Worm (Caenorhabditis elegans) whole organism, late embryonic: Measurements from ENCODE around the gene AH10.2.

Experiments used
- K02D7.2 ChIP-seq: sonication (generic microtip); optimal IDR thresholded peaks from 2 replicates; lab custom pipeline; 2017; ENCODE audit warnings: mild to moderate bottlenecking, missing genetic modification characterization, missing compliant biosample characterization
- ama-1 ChIP-seq: fragments of 150-350 bp; optimal IDR thresholded peaks from 2 replicates; lab custom pipeline; 2014
- ceh-22 ChIP-seq: sonication (generic microtip); optimal IDR thresholded peaks from 2 replicates; lab custom pipeline; 2017; ENCODE audit warnings: missing biosample characterization, missing genetic modification characterization
- ceh-9 ChIP-seq: sonication (generic microtip); optimal IDR thresholded peaks from 2 replicates; lab custom pipeline; 2016; ENCODE audit warnings: mild to moderate bottlenecking, missing genetic modification characterization, inconsistent platforms, missing compliant biosample characterization
- dmd-4 ChIP-seq: sonication (generic microtip); optimal IDR thresholded peaks from 2 replicates; lab custom pipeline; 2016; ENCODE audit warnings: borderline replicate concordance, missing genetic modification characterization, missing compliant biosample characterization
- elt-2 ChIP-seq: sonication (generic microtip); optimal IDR thresholded peaks from 2 replicates; lab custom pipeline; 2016; ENCODE audit warnings: missing genetic modification reagents, missing genetic modification characterization, missing compliant biosample characterization
- eyg-1 ChIP-seq: sonication (generic microtip); optimal IDR thresholded peaks from 2 replicates; lab custom pipeline; 2016; ENCODE audit warnings: missing genotype, missing genetic modification characterization, missing compliant biosample characterization
- nfya-1 ChIP-seq: sonication (generic microtip); optimal IDR thresholded peaks from 2 replicates; lab custom pipeline; 2017; ENCODE audit warnings: missing genetic modification characterization, mild to moderate bottlenecking, missing compliant biosample characterization, antibody characterized with exemption, moderate library complexity
- pqm-1 ChIP-seq: sonication (generic microtip); optimal IDR thresholded peaks from 2 replicates; lab custom pipeline; 2016; ENCODE audit warnings: missing genetic modification characterization, missing compliant biosample characterization
- ttx-3 ChIP-seq: sonication (generic microtip); optimal IDR thresholded peaks from 2 replicates; lab custom pipeline; 2016; ENCODE audit warnings: missing genetic modification reagents, missing genetic modification characterization, missing compliant biosample characterization
- unc-3 ChIP-seq, 2 experiments: fragments of 200-800 bp in 1 of 2; sonication (Bioruptor generic) in 1 of 2; sonication (generic microtip) in 1 of 2; conservative IDR thresholded peaks in 1 of 2; optimal IDR thresholded peaks in 1 of 2; 2 replicates each; pipeline versions ENCODE4 v1.3.6 to Lab custom; 2016 to 2022; ENCODE audit warnings: missing compliant biosample characterization in 2 of 2, missing genetic modification characterization in 2 of 2, missing genetic modification reagents in 1 of 2
- unc-42 ChIP-seq: sonication (generic microtip); optimal IDR thresholded peaks from 2 replicates; lab custom pipeline; 2016; ENCODE audit warnings: missing genotype, missing genetic modification characterization, missing compliant biosample characterization
- zip-5 ChIP-seq: sonication (generic microtip); optimal IDR thresholded peaks from 2 replicates; lab custom pipeline; 2016; ENCODE audit warnings: missing genetic modification characterization, missing compliant biosample characterization

DNA sequence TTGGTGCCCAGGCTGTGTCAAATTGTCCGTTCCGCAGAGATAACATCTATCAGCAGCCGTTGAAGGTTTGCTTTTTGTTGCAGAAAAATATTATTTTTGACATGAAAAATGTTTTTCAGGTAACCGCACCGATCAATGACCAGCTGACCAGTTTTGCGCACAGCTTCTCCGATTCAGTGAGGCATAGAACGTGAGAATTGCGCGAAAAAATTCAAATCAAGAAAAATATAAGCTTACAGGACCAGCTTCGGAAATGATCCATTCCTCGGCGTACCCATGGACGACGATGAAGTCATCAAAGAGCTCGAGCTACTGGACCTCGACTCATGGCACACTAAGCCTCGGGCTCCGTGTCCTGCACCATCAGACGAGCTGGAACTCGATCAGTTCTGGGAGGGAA is 37.9 kb downstream of the AH10.2 start:
- TF ChIP-seq dmd-4 (no peak), pqm-1 (tag; lab: Kevin White, UChicago) (no peak), ceh-9 (no peak), ama-1 (lab: Kevin White, UChicago) (no peak), ceh-22 (tag; lab: Kevin White, UChicago) (no peak), unc-42 (tag; lab: Kevin White, UChicago) (no peak), ttx-3 (tag; lab: Kevin White, UChicago) (no peak), zip-5 (tag; lab: Kevin White, UChicago) (no peak), K02D7.2 (tag; lab: Kevin White, UChicago) (no peak), elt-2 (no peak), eyg-1 (tag; lab: Kevin White, UChicago) (no peak), nfya-1 (tag; lab: Kevin White, UChicago) (no peak), unc-3 (GFP tag; conservative IDR thresholded peaks at IDR 0.05; lab: Robert Waterston, UW) (no peak), unc-3 (tag; optimal IDR thresholded peaks at IDR 0.05; lab: Kevin White, UChicago) (no peak)
